Worm (Caenorhabditis elegans) whole organism, mixed stage, embryonic: ENCODE measurements around the gene lin-1.

ENCODE experiments used
- M03D4.4 ChIP-seq: sonication (generic microtip); optimal IDR thresholded peaks from 2 replicates; lab custom pipeline; 2017; ENCODE audit warnings: mild to moderate bottlenecking, missing genetic modification characterization, missing compliant biosample characterization
- bed-3 ChIP-seq: fragments of 200-800 bp; sonication (Bioruptor generic); optimal IDR thresholded peaks from 3 replicates; lab custom pipeline; 2018; ENCODE audit warnings: mild to moderate bottlenecking, missing genetic modification characterization, moderate library complexity, missing compliant biosample characterization
- blmp-1 ChIP-seq: fragments of 150-350 bp; optimal IDR thresholded peaks from 2 replicates; lab custom pipeline; 2014; ENCODE audit warnings: missing biosample characterization, missing genetic modification characterization
- ceh-43 ChIP-seq: fragments of 200-800 bp; sonication (Bioruptor generic); optimal IDR thresholded peaks from 2 replicates; lab custom pipeline; 2018; ENCODE audit warnings: mild to moderate bottlenecking, missing genetic modification characterization, moderate library complexity, missing compliant biosample characterization
- ces-1 ChIP-seq: fragments of 150-350 bp; optimal IDR thresholded peaks from 2 replicates; lab custom pipeline; 2014; ENCODE audit warnings: missing biosample characterization, missing genetic modification reagents, missing genetic modification characterization
- cnd-1 ChIP-seq: fragments of 200-800 bp; sonication (Bioruptor generic); optimal IDR thresholded peaks from 2 replicates; lab custom pipeline; 2018; ENCODE audit warnings: mild to moderate bottlenecking, missing genetic modification characterization, missing compliant biosample characterization
- drap-1 ChIP-seq: fragments of 200-800 bp; sonication (Bioruptor generic); optimal IDR thresholded peaks from 3 replicates; lab custom pipeline; 2018; ENCODE audit warnings: mild to moderate bottlenecking, missing genetic modification characterization, missing compliant biosample characterization
- elt-1 ChIP-seq: sonication (generic microtip); optimal IDR thresholded peaks from 2 replicates; lab custom pipeline; 2017; ENCODE audit warnings: missing genetic modification characterization, mild to moderate bottlenecking, missing compliant biosample characterization, antibody characterized with exemption, moderate library complexity, borderline replicate concordance; ENCODE audit not compliant: insufficient read depth
- ham-2 ChIP-seq: fragments of 200-800 bp; sonication (Bioruptor generic); optimal IDR thresholded peaks from 2 replicates; lab custom pipeline; 2018; ENCODE audit warnings: mild to moderate bottlenecking, missing genetic modification characterization, missing compliant biosample characterization
- hlh-1 ChIP-seq: fragments of 150-350 bp; optimal IDR thresholded peaks from 2 replicates; lab custom pipeline; 2014; ENCODE audit warnings: missing biosample characterization, missing genetic modification reagents, missing genetic modification characterization
- lin-32 ChIP-seq: fragments of 200-800 bp; sonication (Bioruptor generic); optimal IDR thresholded peaks from 2 replicates; lab custom pipeline; 2018; ENCODE audit warnings: mild to moderate bottlenecking, missing genetic modification characterization, missing compliant biosample characterization
- lsy-2 ChIP-seq: fragments of 150-350 bp; optimal IDR thresholded peaks from 2 replicates; lab custom pipeline; 2014; ENCODE audit warnings: missing biosample characterization, missing genetic modification characterization
- mab-5 ChIP-seq: fragments of 150-350 bp; optimal IDR thresholded peaks from 2 replicates; lab custom pipeline; 2014; ENCODE audit warnings: missing biosample characterization, missing genetic modification characterization
- mep-1 ChIP-seq: fragments of 150-350 bp; optimal IDR thresholded peaks from 2 replicates; lab custom pipeline; 2017; ENCODE audit warnings: missing biosample characterization, missing genetic modification reagents, missing genetic modification characterization, inconsistent platforms
- mls-2 ChIP-seq: sonication (generic microtip); optimal IDR thresholded peaks from 2 replicates; lab custom pipeline; 2016; ENCODE audit warnings: mild to moderate bottlenecking, missing genetic modification characterization, moderate library complexity, missing compliant biosample characterization
- nhr-12 ChIP-seq: fragments of 150-350 bp; optimal IDR thresholded peaks from 2 replicates; lab custom pipeline; 2014; ENCODE audit warnings: missing biosample characterization, missing genetic modification characterization
- nhr-2 ChIP-seq: fragments of 150-350 bp; optimal IDR thresholded peaks from 2 replicates; lab custom pipeline; 2014; ENCODE audit warnings: missing biosample characterization, missing genetic modification characterization
- nhr-237 ChIP-seq: fragments of 150-350 bp; optimal IDR thresholded peaks from 2 replicates; lab custom pipeline; 2014; ENCODE audit warnings: missing biosample characterization, missing genetic modification characterization
- nhr-28 ChIP-seq: fragments of 150-350 bp; optimal IDR thresholded peaks from 2 replicates; lab custom pipeline; 2014; ENCODE audit warnings: missing biosample characterization, missing genetic modification characterization
- nhr-76 ChIP-seq: sonication (generic microtip); optimal IDR thresholded peaks from 2 replicates; lab custom pipeline; 2017; ENCODE audit warnings: missing biosample characterization, missing genetic modification characterization
- sem-2 ChIP-seq: fragments of 200-800 bp; sonication (Bioruptor generic); optimal IDR thresholded peaks from 2 replicates; lab custom pipeline; 2018; ENCODE audit warnings: mild to moderate bottlenecking, missing genetic modification characterization, missing compliant biosample characterization
- snpc-4 ChIP-seq: fragments of 150-350 bp; optimal IDR thresholded peaks from 2 replicates; lab custom pipeline; 2014; ENCODE audit warnings: missing biosample characterization, missing genetic modification characterization
- sptf-1 ChIP-seq: sonication (generic microtip); optimal IDR thresholded peaks from 2 replicates; lab custom pipeline; 2017; ENCODE audit warnings: mild to moderate bottlenecking, missing genetic modification characterization, moderate library complexity, missing compliant biosample characterization
- tbx-8 ChIP-seq: fragments of 200-800 bp; sonication (Bioruptor generic); optimal IDR thresholded peaks from 2 replicates; lab custom pipeline; 2018; ENCODE audit warnings: mild to moderate bottlenecking, missing genetic modification characterization, moderate library complexity, missing compliant biosample characterization
- unc-39 ChIP-seq: fragments of 150-350 bp; optimal IDR thresholded peaks from 2 replicates; lab custom pipeline; 2014; ENCODE audit warnings: missing biosample characterization, missing genetic modification characterization
- unc-62 ChIP-seq: fragments of 150-350 bp; optimal IDR thresholded peaks from 2 replicates; lab custom pipeline; 2014; ENCODE audit warnings: missing biosample characterization, missing genetic modification reagents, missing genetic modification characterization
- zip-8 ChIP-seq: fragments of 150-350 bp; optimal IDR thresholded peaks from 2 replicates; lab custom pipeline; 2014; ENCODE audit warnings: missing biosample characterization, missing genetic modification characterization
- ztf-11 ChIP-seq: fragments of 150-350 bp; optimal IDR thresholded peaks from 2 replicates; lab custom pipeline; 2014; ENCODE audit warnings: missing biosample characterization, missing genetic modification characterization

lin-1 gene

ce11 chrIV:2236654-2237613 lies 63.2 kb downstream of the lin-1 start:
- no peak for TF ChIP-seq ces-1
- no peak for TF ChIP-seq nhr-28 (tag; lab: Kevin White, UChicago)
- TF ChIP-seq nhr-12, result no peak
- TF ChIP-seq nhr-2 (tag; lab: Kevin White, UChicago), result no peak
- no peak for TF ChIP-seq ztf-11 (tag; lab: Kevin White, UChicago)
- no peak for TF ChIP-seq cnd-1
- no peak for TF ChIP-seq unc-62 (GFP tag; lab: Kevin White, UChicago)
- no peak for TF ChIP-seq ceh-43
- no peak for TF ChIP-seq elt-1 (tag; lab: Kevin White, UChicago)
- TF ChIP-seq lsy-2 (tag; lab: Kevin White, UChicago), result no peak
- no peak for TF ChIP-seq unc-39
- TF ChIP-seq zip-8, result no peak
- no peak for TF ChIP-seq sptf-1 (tag; lab: Kevin White, UChicago)
- TF ChIP-seq hlh-1 (tag; lab: Kevin White, UChicago), result no peak
- TF ChIP-seq sem-2 (GFP tag; lab: Kevin White, UChicago), result no peak
- TF ChIP-seq ham-2 (GFP tag; lab: Kevin White, UChicago), result no peak
- TF ChIP-seq blmp-1 (tag; lab: Kevin White, UChicago), result no peak
- no peak for TF ChIP-seq mls-2
- TF ChIP-seq lin-32 (GFP tag; lab: Kevin White, UChicago), result no peak

ce11 chrIV:2235983-2236382 lies 64.1 kb downstream of the lin-1 start:
- no peak for TF ChIP-seq snpc-4 (tag; lab: Kevin White, UChicago)
- no peak for TF ChIP-seq mep-1 (tag; lab: Kevin White, UChicago)
- no peak for TF ChIP-seq M03D4.4 (tag; lab: Kevin White, UChicago)
- no peak for TF ChIP-seq nhr-237 (tag; lab: Kevin White, UChicago)
- no peak for TF ChIP-seq sem-2 (GFP tag; lab: Kevin White, UChicago)
- no peak for TF ChIP-seq nhr-28 (tag; lab: Kevin White, UChicago)
- no peak for TF ChIP-seq blmp-1 (tag; lab: Kevin White, UChicago)
- no peak for TF ChIP-seq drap-1 (GFP tag; lab: Kevin White, UChicago)
- no peak for TF ChIP-seq ces-1
- no peak for TF ChIP-seq bed-3 (GFP tag; lab: Kevin White, UChicago)
- TF ChIP-seq unc-62 (GFP tag; lab: Kevin White, UChicago), result no peak
- TF ChIP-seq lin-32 (GFP tag; lab: Kevin White, UChicago), result no peak
- no peak for TF ChIP-seq tbx-8 (GFP tag; lab: Kevin White, UChicago)
- no peak for TF ChIP-seq mab-5 (tag; lab: Kevin White, UChicago)
- TF ChIP-seq ztf-11 (tag; lab: Kevin White, UChicago), result no peak
- TF ChIP-seq unc-39, result no peak

ce11 chrIV:2228678-2229077 lies 71.4 kb downstream of the lin-1 start:
- no peak for TF ChIP-seq nhr-76
- no peak for TF ChIP-seq tbx-8 (GFP tag; lab: Kevin White, UChicago)
